Fruit fly (Drosophila melanogaster) whole organism, wandering third instar larva: ENCODE data around the gene BNIP3.

Source experiments
- Abd-B ChIP-seq: fragments of >200 bp; optimal IDR thresholded peaks from 2 replicates; lab custom pipeline; 2017; ENCODE audit warnings: missing biosample characterization, missing genetic modification characterization
- CG32264 ChIP-seq: fragments of 200-800 bp; sonication (Bioruptor generic); optimal IDR thresholded peaks from 2 replicates; lab custom pipeline; 2016; ENCODE audit warnings: missing biosample characterization, missing genetic modification characterization
- CG9705 ChIP-seq: fragments of 200-800 bp; sonication (Bioruptor generic); optimal IDR thresholded peaks from 2 replicates; lab custom pipeline; 2018; ENCODE audit warnings: missing biosample characterization, mild to moderate bottlenecking, missing genetic modification characterization
- CrebA ChIP-seq: fragments of 200-800 bp; sonication (Bioruptor generic); optimal IDR thresholded peaks from 2 replicates; lab custom pipeline; 2016; ENCODE audit warnings: missing biosample characterization, mild to moderate bottlenecking, missing genetic modification characterization, borderline replicate concordance
- Dfd ChIP-seq: fragments of >200 bp; optimal IDR thresholded peaks from 2 replicates; lab custom pipeline; 2017; ENCODE audit warnings: missing biosample characterization, missing genetic modification characterization
- Dif ChIP-seq: fragments of 200-275, 200-300 bp; sonication (Bioruptor generic); optimal IDR thresholded peaks from 2 replicates; lab custom pipeline; 2018; ENCODE audit warnings: missing biosample characterization, missing genetic modification characterization; ENCODE audit not compliant: partially characterized antibody
- GATAd ChIP-seq: sonication (Bioruptor generic); optimal IDR thresholded peaks from 2 replicates; lab custom pipeline; 2016; ENCODE audit warnings: missing biosample characterization, missing genetic modification characterization
- HLH106 ChIP-seq: fragments of 200-800 bp; optimal IDR thresholded peaks from 3 replicates; lab custom pipeline; 2019; ENCODE audit warnings: missing biosample characterization, mild to moderate bottlenecking, missing genetic modification characterization, moderate library complexity
- Hnf4 ChIP-seq: fragments of 200-800 bp; sonication (Bioruptor generic); optimal IDR thresholded peaks from 2 replicates; lab custom pipeline; 2016; ENCODE audit warnings: missing biosample characterization, mild to moderate bottlenecking, missing genetic modification characterization
- Hr78 ChIP-seq: fragments of >200 bp; optimal IDR thresholded peaks from 2 replicates; lab custom pipeline; 2017; ENCODE audit warnings: missing biosample characterization, missing genetic modification characterization
- Hr83 ChIP-seq: fragments of 200-300 bp; sonication (Bioruptor generic); optimal IDR thresholded peaks from 2 replicates; lab custom pipeline; 2016; ENCODE audit warnings: missing biosample characterization, mild to moderate bottlenecking, missing genetic modification characterization, moderate library complexity; ENCODE audit not compliant: poor library complexity, severe bottlenecking
- Jra ChIP-seq: sonication (Bioruptor generic); optimal IDR thresholded peaks from 2 replicates; lab custom pipeline; 2016; ENCODE audit warnings: missing biosample characterization, missing genetic modification characterization
- Mio ChIP-seq: sonication (Bioruptor generic); optimal IDR thresholded peaks from 2 replicates; lab custom pipeline; 2016; ENCODE audit warnings: missing biosample characterization, missing genetic modification characterization
- Myc ChIP-seq: fragments of >200 bp; optimal IDR thresholded peaks from 2 replicates; lab custom pipeline; 2017
- N ChIP-seq: fragments of >200 bp; optimal IDR thresholded peaks from 2 replicates; lab custom pipeline; 2018; ENCODE audit warnings: missing biosample characterization, missing external identifiers, missing genetic modification characterization
- OdsH ChIP-seq: fragments of 200-800 bp; sonication (Bioruptor generic); optimal IDR thresholded peaks from 2 replicates; lab custom pipeline; 2016; ENCODE audit warnings: missing biosample characterization, mild to moderate bottlenecking, missing genetic modification characterization
- Rel ChIP-seq, 2 experiments: fragments of 200-800 bp; sonication (Bioruptor generic) in 1 of 2; optimal IDR thresholded peaks; 2 replicates in 1 of 2; 3 replicates in 1 of 2; lab custom pipeline; 2016 to 2019; ENCODE audit warnings: mild to moderate bottlenecking in 2 of 2, missing biosample characterization in 2 of 2, missing genetic modification characterization in 2 of 2, moderate library complexity in 1 of 2
- Sp1 ChIP-seq: fragments of 200-800 bp; sonication (Bioruptor generic); optimal IDR thresholded peaks from 3 replicates; lab custom pipeline; 2019; ENCODE audit warnings: missing biosample characterization, mild to moderate bottlenecking, missing genetic modification characterization, moderate library complexity
- Vsx2 ChIP-seq: fragments of 200-300, 225-300 bp; sonication (Bioruptor generic); optimal IDR thresholded peaks from 2 replicates; lab custom pipeline; 2018; ENCODE audit warnings: missing biosample characterization, missing genetic modification characterization; ENCODE audit not compliant: partially characterized antibody
- br ChIP-seq: fragments of 200-800 bp; sonication (Bioruptor generic); optimal IDR thresholded peaks from 2 replicates; lab custom pipeline; 2016; ENCODE audit warnings: missing biosample characterization, missing genetic modification characterization
- brk ChIP-seq: fragments of 200-800 bp; sonication (Bioruptor generic); optimal IDR thresholded peaks from 2 replicates; lab custom pipeline; 2016; ENCODE audit warnings: missing biosample characterization, mild to moderate bottlenecking, missing genetic modification characterization
- dl ChIP-seq, 2 experiments: fragments of 175-275, 200-275 bp in 1 of 2; fragments of 200-275 bp in 1 of 2; sonication (Bioruptor generic); optimal IDR thresholded peaks; lab custom pipeline; 2018; ENCODE audit warnings: mild to moderate bottlenecking in 2 of 2, missing biosample characterization in 2 of 2, missing genetic modification characterization in 2 of 2, moderate library complexity in 2 of 2; ENCODE audit not compliant: partially characterized antibody in 2 of 2, insufficient read depth in 1 of 2
- dmrt93B ChIP-seq: fragments of 200-800 bp; sonication (Bioruptor generic); optimal IDR thresholded peaks from 2 replicates; lab custom pipeline; 2018; ENCODE audit warnings: missing biosample characterization, mild to moderate bottlenecking, missing genetic modification characterization
- dsf ChIP-seq: sonication (Bioruptor generic); optimal IDR thresholded peaks from 2 replicates; lab custom pipeline; 2016; ENCODE audit warnings: missing biosample characterization, missing genetic modification characterization, borderline replicate concordance
- ey ChIP-seq: fragments of 200-800 bp; sonication (Bioruptor generic); optimal IDR thresholded peaks from 2 replicates; lab custom pipeline; 2016; ENCODE audit warnings: missing biosample characterization, missing genetic modification characterization
- foxo ChIP-seq, 2 experiments: fragments of 200-800 bp; sonication (Bioruptor generic); optimal IDR thresholded peaks; 2 replicates in 1 of 2; 3 replicates in 1 of 2; lab custom pipeline; 2016 to 2017; ENCODE audit warnings: missing biosample characterization in 2 of 2, missing genetic modification characterization in 2 of 2
- fru ChIP-seq: fragments of 200-800 bp; sonication (Bioruptor generic); optimal IDR thresholded peaks from 3 replicates; lab custom pipeline; 2016; ENCODE audit warnings: missing biosample characterization, mild to moderate bottlenecking, missing genetic modification characterization
- h ChIP-seq: fragments of 200-800 bp; sonication (Bioruptor generic); optimal IDR thresholded peaks from 3 replicates; lab custom pipeline; 2016; ENCODE audit warnings: missing biosample characterization, mild to moderate bottlenecking, missing genetic modification characterization
- jim ChIP-seq: fragments of 175-275, 200-325 bp; sonication (Bioruptor generic); optimal IDR thresholded peaks from 2 replicates; lab custom pipeline; 2016; ENCODE audit warnings: missing biosample characterization, mild to moderate bottlenecking, missing genetic modification characterization
- lola ChIP-seq: fragments of >200 bp; optimal IDR thresholded peaks from 2 replicates; lab custom pipeline; 2017; ENCODE audit warnings: missing biosample characterization, missing genetic modification characterization
- pan ChIP-seq: fragments of >200 bp; optimal IDR thresholded peaks from 2 replicates; lab custom pipeline; 2017
- psq ChIP-seq: fragments of 200-800 bp; sonication (Bioruptor generic); optimal IDR thresholded peaks from 3 replicates; lab custom pipeline; 2017; ENCODE audit warnings: missing biosample characterization, mild to moderate bottlenecking, missing genetic modification characterization, moderate library complexity
- rgr ChIP-seq: fragments of 200-800 bp; sonication (Bioruptor generic); optimal IDR thresholded peaks from 3 replicates; lab custom pipeline; 2016; ENCODE audit warnings: missing biosample characterization, mild to moderate bottlenecking, missing genetic modification characterization
- sage ChIP-seq: fragments of 200-800 bp; sonication (Bioruptor generic); optimal IDR thresholded peaks from 2 replicates; lab custom pipeline; 2016; ENCODE audit warnings: missing biosample characterization, mild to moderate bottlenecking, missing genetic modification characterization
- sv ChIP-seq: fragments of 200-800 bp; sonication (Bioruptor generic); optimal IDR thresholded peaks from 3 replicates; lab custom pipeline; 2016; ENCODE audit warnings: missing biosample characterization, missing genetic modification characterization
- tai ChIP-seq: sonication (Bioruptor generic); optimal IDR thresholded peaks from 2 replicates; lab custom pipeline; 2016; ENCODE audit warnings: missing biosample characterization, missing genetic modification characterization
- usp ChIP-seq: fragments of >200 bp; optimal IDR thresholded peaks from 2 replicates; lab custom pipeline; 2017; ENCODE audit warnings: missing biosample characterization, missing genetic modification characterization
- woc ChIP-seq: sonication (Bioruptor generic); optimal IDR thresholded peaks from 2 replicates; lab custom pipeline; 2016; ENCODE audit warnings: missing biosample characterization, mild to moderate bottlenecking, missing genetic modification characterization

BNIP3 gene

DNA sequence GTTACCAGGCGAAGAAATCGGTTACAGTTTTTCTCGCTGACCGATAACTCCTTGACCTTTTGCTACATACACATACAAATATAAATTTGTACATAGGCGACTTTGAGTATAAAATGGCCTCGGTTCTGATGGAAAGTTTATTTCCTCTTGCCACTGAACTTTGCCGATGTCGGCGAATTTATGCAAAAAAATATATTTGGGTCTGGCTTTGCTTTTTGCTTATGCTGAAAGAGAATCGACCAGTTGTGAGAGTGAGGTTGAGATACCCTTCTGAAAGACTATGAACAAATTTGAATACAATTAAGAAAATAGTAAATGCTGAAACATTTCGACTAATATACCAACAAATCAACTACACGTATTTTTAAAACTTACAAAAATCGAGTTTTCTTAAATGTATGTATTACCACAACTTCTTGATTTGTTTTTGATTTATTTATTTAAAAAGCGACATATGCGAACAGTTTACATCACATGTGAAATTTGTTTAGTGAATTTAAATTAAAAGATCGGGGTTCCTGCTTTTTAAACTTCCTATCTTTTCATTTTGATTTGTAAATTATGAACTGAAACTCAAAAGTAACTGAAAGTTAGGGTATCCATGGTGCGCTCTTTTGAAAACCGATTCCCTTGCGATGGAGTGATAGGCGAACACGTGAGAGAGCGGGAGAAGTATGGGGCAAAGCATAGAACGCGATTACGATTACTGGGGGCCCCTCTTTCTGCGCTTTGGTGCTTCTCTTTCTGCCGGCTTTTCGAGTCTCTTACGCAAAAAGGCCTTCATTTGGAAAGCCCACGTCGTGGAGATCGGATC lies 9.9 kb downstream of the BNIP3 start (continued):
- TF ChIP-seq ey (peak; percentile 85), HLH106 (tag; lab: Kevin White, UChicago) (peak; percentile 77), usp (no peak), CG9705 (GFP tag; lab: Kevin White, UChicago) (peak; percentile 63), Dfd (GFP tag; lab: Kevin White, UChicago) (no peak), woc (GFP tag; lab: Kevin White, UChicago) (peak; percentile 96), pan (lab: Kevin White, UChicago) (no peak), CG32264 (GFP tag; lab: Kevin White, UChicago) (peak; percentile 49), CrebA (GFP tag; lab: Kevin White, UChicago) (no peak)
- TF ChIP-seq, all 38 proteins: peak for 23

DNA sequence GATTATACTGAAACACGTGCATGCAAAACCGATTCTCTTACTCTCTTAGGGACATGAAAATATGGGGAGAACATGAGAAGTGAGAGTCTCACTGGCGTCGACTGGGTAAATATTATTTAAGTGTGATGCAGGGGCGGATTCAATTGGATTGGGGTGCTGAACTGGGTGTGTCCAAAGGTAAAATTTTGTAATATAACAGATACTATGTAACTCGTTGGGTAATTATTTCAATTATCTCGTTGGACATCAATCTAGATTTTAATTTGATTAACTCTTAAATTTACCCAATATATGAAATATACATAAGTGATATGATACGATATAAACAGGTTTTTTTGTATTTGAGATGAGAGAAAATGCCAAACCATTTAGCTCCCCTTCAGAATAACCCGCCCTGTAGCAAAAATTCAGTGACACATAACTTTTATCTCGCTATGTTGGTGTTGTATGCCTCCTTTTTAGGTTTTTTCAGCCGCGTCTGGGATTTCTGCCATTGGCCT lies 11.0 kb downstream of the BNIP3 start:
- TF ChIP-seq woc (GFP tag; lab: Kevin White, UChicago), result peak; percentile 92
- TF ChIP-seq dmrt93B (GFP tag; lab: Kevin White, UChicago), result peak; percentile 89
- TF ChIP-seq OdsH (GFP tag; lab: Kevin White, UChicago), result peak; percentile 93
- peak; percentile 21 for TF ChIP-seq Vsx2 (GFP tag; lab: Kevin White, UChicago)
- TF ChIP-seq fru (GFP tag; lab: Kevin White, UChicago), result peak; percentile 93
- peak; percentile 75 for TF ChIP-seq jim
- TF ChIP-seq CG32264 (GFP tag; lab: Kevin White, UChicago), result peak; percentile 81
- TF ChIP-seq Sp1 (GFP tag; lab: Kevin White, UChicago), result peak; percentile 91
- TF ChIP-seq brk, result peak; percentile 76
- TF ChIP-seq CrebA (GFP tag; lab: Kevin White, UChicago), result no peak
- no peak for TF ChIP-seq N (GFP tag; lab: Kevin White, UChicago)
- TF ChIP-seq sage (GFP tag; lab: Kevin White, UChicago), result peak; percentile 87
- peak; percentile 91 for TF ChIP-seq psq (GFP tag; lab: Kevin White, UChicago)
- TF ChIP-seq GATAd (GFP tag; lab: Kevin White, UChicago), result peak; percentile 43
- peak; percentile 88 for TF ChIP-seq Hr83 (GFP tag; lab: Kevin White, UChicago)
- TF ChIP-seq br, result peak; percentile 91
- TF ChIP-seq Dfd (GFP tag; lab: Kevin White, UChicago), result no peak
- TF ChIP-seq CG9705 (GFP tag; lab: Kevin White, UChicago), result peak; percentile 85
- TF ChIP-seq Myc (lab: Kevin White, UChicago), result no peak
- TF ChIP-seq dl (GFP tag; optimal IDR thresholded peaks at IDR 0.05; lab: Kevin White, UChicago; ENCODE audit: insufficient read depth in 1 of 2, partially characterized antibody in 2 of 2), result peak; percentile 2 to 53
- TF ChIP-seq dsf (GFP tag; lab: Kevin White, UChicago), result peak; percentile 56
- peak; percentile 92 for TF ChIP-seq ey
- peak; percentile 87 for TF ChIP-seq HLH106 (tag; lab: Kevin White, UChicago)
- peak; percentile 91 for TF ChIP-seq tai (GFP tag; lab: Kevin White, UChicago)
- TF ChIP-seq Abd-B (GFP tag; lab: Kevin White, UChicago), result no peak
- peak; percentile 89 for TF ChIP-seq Jra (GFP tag; lab: Kevin White, UChicago)
- peak; percentile 17 to 95 for TF ChIP-seq foxo (GFP tag; optimal IDR thresholded peaks at IDR 0.05; lab: Kevin White, UChicago)
- TF ChIP-seq usp, result no peak
- peak; percentile 79 for TF ChIP-seq sv (GFP tag; lab: Kevin White, UChicago)
- TF ChIP-seq h (GFP tag; lab: Kevin White, UChicago), result peak; percentile 97
- peak; percentile 45 for TF ChIP-seq Mio (GFP tag; lab: Kevin White, UChicago)
- TF ChIP-seq Rel (GFP tag; optimal IDR thresholded peaks at IDR 0.05; lab: Kevin White, UChicago), result peak; percentile 38
- no peak for TF ChIP-seq Rel (tag; optimal IDR thresholded peaks at IDR 0.05; lab: Kevin White, UChicago)
- no peak for TF ChIP-seq Hr78 (GFP tag; lab: Kevin White, UChicago)
- peak; percentile 48 for TF ChIP-seq Dif (GFP tag; lab: Kevin White, UChicago)
- no peak for TF ChIP-seq pan (lab: Kevin White, UChicago)
- TF ChIP-seq Hnf4 (GFP tag; lab: Kevin White, UChicago), result peak; percentile 89
- TF ChIP-seq rgr (GFP tag; lab: Kevin White, UChicago), result peak; percentile 92
- TF ChIP-seq lola (GFP tag; lab: Kevin White, UChicago), result no peak
